Fruit fly (Drosophila melanogaster) whole organism, embryonic: ENCODE results near the gene pico.
A peak's percentile ranks its signal among the peaks of the same experiment; 100 is the strongest.

Source experiments
- Ada2b ChIP-seq: fragments of 200-800 bp; sonication (Bioruptor generic); IDR thresholded peaks from 2 replicates; pipeline ENCODE4 v1.3.6; 2022; ENCODE audit warnings: missing biosample characterization, missing genetic modification characterization
- Atf6 ChIP-seq: fragments of 200-800 bp; sonication (Bioruptor generic); IDR thresholded peaks from 2 replicates; pipeline ENCODE4 v1.3.6; 2022; ENCODE audit warnings: missing biosample characterization, missing genetic modification characterization
- CG11085 ChIP-seq: fragments of 200-800 bp; sonication (Bioruptor generic); IDR thresholded peaks from 2 replicates; pipeline ENCODE4 v1.3.6; 2022; ENCODE audit warnings: missing biosample characterization, missing genetic modification characterization
- CG11247 ChIP-seq: fragments of 200-800 bp; sonication (Bioruptor generic); IDR thresholded peaks from 2 replicates; pipeline ENCODE4 v1.3.6; 2022; ENCODE audit warnings: missing biosample characterization, missing genetic modification characterization
- CG11560 ChIP-seq: fragments of 200-800 bp; sonication (Bioruptor generic); IDR thresholded peaks from 3 replicates; pipeline ENCODE4 v1.3.6; 2022; ENCODE audit warnings: missing biosample characterization, missing genetic modification characterization
- CG11696 ChIP-seq: fragments of 200-800 bp; sonication (Bioruptor generic); IDR thresholded peaks from 2 replicates; pipeline ENCODE4 v1.3.6; 2022; ENCODE audit warnings: missing biosample characterization, missing genetic modification characterization
- CG12391 ChIP-seq: fragments of 200-800 bp; sonication (Bioruptor generic); optimal IDR thresholded peaks from 3 replicates; lab custom pipeline; 2018; ENCODE audit warnings: missing biosample characterization, mild to moderate bottlenecking, missing genetic modification characterization, moderate library complexity
- CG15601 ChIP-seq: fragments of 200-800 bp; sonication (Bioruptor generic); optimal IDR thresholded peaks from 3 replicates; lab custom pipeline; 2019; ENCODE audit warnings: missing biosample characterization, mild to moderate bottlenecking, missing genetic modification characterization, moderate library complexity
- CG17802 ChIP-seq: fragments of 200-800 bp; sonication (Bioruptor generic); optimal IDR thresholded peaks from 2 replicates; lab custom pipeline; 2018; ENCODE audit warnings: missing biosample characterization, mild to moderate bottlenecking, missing genetic modification characterization, moderate library complexity
- CG2120 ChIP-seq: fragments of 200-800 bp; sonication (Bioruptor generic); optimal IDR thresholded peaks from 3 replicates; lab custom pipeline; 2016; ENCODE audit warnings: missing biosample characterization, missing genetic modification characterization
- CG2202 ChIP-seq: fragments of 200-800 bp; sonication (Bioruptor generic); optimal IDR thresholded peaks from 2 replicates; lab custom pipeline; 2018; ENCODE audit warnings: missing biosample characterization, mild to moderate bottlenecking, missing genetic modification characterization
- CG32772 ChIP-seq: fragments of 200-800 bp; sonication (Bioruptor generic); IDR thresholded peaks from 2 replicates; pipeline ENCODE4 v1.3.6; 2022; ENCODE audit warnings: missing biosample characterization, missing genetic modification characterization
- CG3281 ChIP-seq: fragments of 200-800 bp; sonication (Bioruptor generic); optimal IDR thresholded peaks from 3 replicates; lab custom pipeline; 2017; ENCODE audit warnings: missing biosample characterization, mild to moderate bottlenecking, missing genetic modification characterization
- CG33213 ChIP-seq: fragments of 200-800 bp; sonication (Bioruptor generic); optimal IDR thresholded peaks from 3 replicates; lab custom pipeline; 2016; ENCODE audit warnings: missing biosample characterization, missing genetic modification characterization
- CG34224 ChIP-seq: fragments of 200-800 bp; sonication (Bioruptor generic); IDR thresholded peaks from 3 replicates; pipeline ENCODE4 v1.3.6; 2022; ENCODE audit warnings: missing biosample characterization, missing genetic modification characterization; ENCODE audit not compliant: partially characterized antibody
- CG3838 ChIP-seq: fragments of 200-800 bp; sonication (Bioruptor generic); optimal IDR thresholded peaks from 3 replicates; lab custom pipeline; 2016; ENCODE audit warnings: missing biosample characterization, missing genetic modification characterization
- CG3995 ChIP-seq: fragments of 200-800 bp; sonication (Bioruptor generic); optimal IDR thresholded peaks from 3 replicates; lab custom pipeline; 2016; ENCODE audit warnings: missing biosample characterization, missing genetic modification characterization
- CG4424 ChIP-seq: fragments of 200-800 bp; sonication (Bioruptor generic); optimal IDR thresholded peaks from 3 replicates; lab custom pipeline; 2016; ENCODE audit warnings: missing biosample characterization, missing genetic modification characterization
- CG5245 ChIP-seq: fragments of 200-800 bp; sonication (Bioruptor generic); optimal IDR thresholded peaks from 3 replicates; lab custom pipeline; 2016; ENCODE audit warnings: missing biosample characterization, missing genetic modification characterization
- CG6854 ChIP-seq: fragments of 200-800 bp; sonication (Bioruptor generic); optimal IDR thresholded peaks from 3 replicates; lab custom pipeline; 2017; ENCODE audit warnings: missing biosample characterization, mild to moderate bottlenecking, missing genetic modification characterization
- CG7745 ChIP-seq: fragments of 200-800 bp; sonication (Bioruptor generic); optimal IDR thresholded peaks from 2 replicates; lab custom pipeline; 2018; ENCODE audit warnings: missing biosample characterization, mild to moderate bottlenecking, missing genetic modification characterization, moderate library complexity
- CG7786 ChIP-seq: fragments of 200-800 bp; sonication (Bioruptor generic); optimal IDR thresholded peaks from 2 replicates; lab custom pipeline; 2016; ENCODE audit warnings: missing biosample characterization, missing genetic modification characterization
- CG8388 ChIP-seq: fragments of 200-800 bp; sonication (Bioruptor generic); optimal IDR thresholded peaks from 2 replicates; lab custom pipeline; 2019; ENCODE audit warnings: missing biosample characterization, mild to moderate bottlenecking, missing genetic modification characterization, moderate library complexity
- CG9437 ChIP-seq: fragments of 200-800 bp; sonication (Bioruptor generic); optimal IDR thresholded peaks from 2 replicates; lab custom pipeline; 2018; ENCODE audit warnings: missing biosample characterization, mild to moderate bottlenecking, missing genetic modification characterization
- CG9876 ChIP-seq: fragments of 200-800 bp; sonication (Bioruptor generic); optimal IDR thresholded peaks from 2 replicates; lab custom pipeline; 2016; ENCODE audit warnings: missing biosample characterization, missing genetic modification characterization
- CrebB ChIP-seq: fragments of 200-800 bp; sonication (Bioruptor generic); optimal IDR thresholded peaks from 3 replicates; lab custom pipeline; 2018; ENCODE audit warnings: missing biosample characterization, mild to moderate bottlenecking, missing genetic modification characterization
- Deaf1 ChIP-seq: fragments of 200-800 bp; optimal IDR thresholded peaks from 3 replicates; lab custom pipeline; 2019; ENCODE audit warnings: missing biosample characterization, mild to moderate bottlenecking, missing genetic modification characterization, moderate library complexity
- E2f1 ChIP-seq: fragments of 200-800 bp; sonication (Bioruptor generic); IDR thresholded peaks from 2 replicates; pipeline ENCODE4 v1.3.6; 2022; ENCODE audit warnings: missing biosample characterization, missing genetic modification characterization
- Ets65A ChIP-seq: fragments of 200-800 bp; sonication (Bioruptor generic); peaks from one replicate; lab custom pipeline; 2016; ENCODE audit warnings: missing biosample characterization, missing genetic modification characterization
- NFAT ChIP-seq: fragments of 200-800 bp; sonication (Bioruptor generic); IDR thresholded peaks from 2 replicates; pipeline ENCODE4 v1.3.6; 2022; ENCODE audit warnings: missing biosample characterization, missing genetic modification characterization
- Nf-YA ChIP-seq: fragments of 200-800 bp; sonication (Bioruptor generic); IDR thresholded peaks from 2 replicates; pipeline ENCODE4 v1.3.6; 2022; ENCODE audit warnings: missing biosample characterization, missing genetic modification characterization
- NfI ChIP-seq: fragments of 200-800 bp; sonication (Bioruptor generic); optimal IDR thresholded peaks from 3 replicates; lab custom pipeline; 2018; ENCODE audit warnings: missing biosample characterization, mild to moderate bottlenecking, missing genetic modification characterization, moderate library complexity
- Ptx1 ChIP-seq: fragments of 200-800 bp; sonication (Bioruptor generic); IDR thresholded peaks from 2 replicates; pipeline ENCODE4 v1.3.6; 2022; ENCODE audit warnings: missing biosample characterization, missing genetic modification characterization
- Scr ChIP-seq: fragments of 200-800 bp; sonication (Bioruptor generic); IDR thresholded peaks from 2 replicates; pipeline ENCODE4 v1.3.6; 2022; ENCODE audit warnings: missing biosample characterization, missing genetic modification characterization; ENCODE audit not compliant: partially characterized antibody
- Tbp ChIP-seq: fragments of >200 bp; optimal IDR thresholded peaks from 2 replicates; lab custom pipeline; 2018; ENCODE audit warnings: missing biosample characterization, missing genetic modification characterization
- ab ChIP-seq: fragments of 200-800 bp; sonication (Bioruptor generic); optimal IDR thresholded peaks from 2 replicates; lab custom pipeline; 2016; ENCODE audit warnings: missing biosample characterization, missing genetic modification characterization
- ase ChIP-seq: fragments of 200-800 bp; sonication (Bioruptor generic); IDR thresholded peaks from 3 replicates; pipeline ENCODE4 v1.3.6; 2022; ENCODE audit warnings: missing biosample characterization, missing genetic modification characterization
- cas ChIP-seq: fragments of 200-800 bp; sonication (Bioruptor generic); IDR thresholded peaks from 2 replicates; pipeline ENCODE4 v1.3.6; 2022; ENCODE audit warnings: missing biosample characterization, missing genetic modification characterization
- crp ChIP-seq, 2 experiments: fragments of 200-800 bp; sonication (Bioruptor generic); optimal IDR thresholded peaks; 2 replicates in 1 of 2; 3 replicates in 1 of 2; lab custom pipeline; 2017; ENCODE audit warnings: missing biosample characterization in 2 of 2, missing genetic modification characterization in 2 of 2, mild to moderate bottlenecking in 1 of 2, moderate library complexity in 1 of 2
- dm ChIP-seq: fragments of 200-800 bp; sonication (Bioruptor generic); optimal IDR thresholded peaks from 3 replicates; lab custom pipeline; 2016; ENCODE audit warnings: missing biosample characterization, missing genetic modification characterization
- fd96Cb ChIP-seq: fragments of 200-800 bp; sonication (Bioruptor generic); optimal IDR thresholded peaks from 2 replicates; lab custom pipeline; 2018; ENCODE audit warnings: missing biosample characterization, mild to moderate bottlenecking, missing genetic modification characterization, moderate library complexity
- p53 ChIP-seq: fragments of 200-800 bp; sonication (Bioruptor generic); optimal IDR thresholded peaks from 2 replicates; lab custom pipeline; 2016; ENCODE audit warnings: missing biosample characterization, missing genetic modification characterization
- peb ChIP-seq: fragments of 200-800 bp; sonication (Bioruptor generic); IDR thresholded peaks from 2 replicates; pipeline ENCODE4 v1.3.6; 2022; ENCODE audit warnings: missing biosample characterization, missing genetic modification characterization
- row ChIP-seq: fragments of 200-800 bp; sonication (Bioruptor generic); IDR thresholded peaks from 3 replicates; pipeline ENCODE4 v1.3.6; 2022; ENCODE audit warnings: missing biosample characterization, missing genetic modification characterization
- salm ChIP-seq: fragments of 200-800 bp; sonication (Bioruptor generic); optimal IDR thresholded peaks from 2 replicates; lab custom pipeline; 2018; ENCODE audit warnings: missing biosample characterization, mild to moderate bottlenecking, missing genetic modification characterization
- sc ChIP-seq, 3 experiments: fragments of >200 bp in 2 of 3; fragments of 200-800 bp in 1 of 3; sonication (Bioruptor generic) in 1 of 3; optimal IDR thresholded peaks; 2 replicates in 2 of 3; 3 replicates in 1 of 3; lab custom pipeline; 2017; ENCODE audit warnings: mild to moderate bottlenecking in 1 of 3, missing biosample characterization in 1 of 3, missing genetic modification characterization in 1 of 3, missing genetic modification reagents in 1 of 3
- seq ChIP-seq: fragments of 200-800 bp; sonication (Bioruptor generic); IDR thresholded peaks from 2 replicates; pipeline ENCODE4 v1.3.6; 2022; ENCODE audit warnings: missing biosample characterization, missing genetic modification characterization
- sob ChIP-seq: fragments of 200-800 bp; sonication (Bioruptor generic); IDR thresholded peaks from 2 replicates; pipeline ENCODE4 v1.3.6; 2022; ENCODE audit warnings: missing biosample characterization, missing genetic modification characterization
- twi ChIP-seq: fragments of 200-800 bp; optimal IDR thresholded peaks from 2 replicates; lab custom pipeline; 2019; ENCODE audit warnings: missing biosample characterization, mild to moderate bottlenecking, missing genetic modification characterization, moderate library complexity
- usp ChIP-seq: fragments of >200 bp; optimal IDR thresholded peaks from 2 replicates; lab custom pipeline; 2017; ENCODE audit warnings: missing biosample characterization, missing genetic modification characterization

pico gene

DNA sequence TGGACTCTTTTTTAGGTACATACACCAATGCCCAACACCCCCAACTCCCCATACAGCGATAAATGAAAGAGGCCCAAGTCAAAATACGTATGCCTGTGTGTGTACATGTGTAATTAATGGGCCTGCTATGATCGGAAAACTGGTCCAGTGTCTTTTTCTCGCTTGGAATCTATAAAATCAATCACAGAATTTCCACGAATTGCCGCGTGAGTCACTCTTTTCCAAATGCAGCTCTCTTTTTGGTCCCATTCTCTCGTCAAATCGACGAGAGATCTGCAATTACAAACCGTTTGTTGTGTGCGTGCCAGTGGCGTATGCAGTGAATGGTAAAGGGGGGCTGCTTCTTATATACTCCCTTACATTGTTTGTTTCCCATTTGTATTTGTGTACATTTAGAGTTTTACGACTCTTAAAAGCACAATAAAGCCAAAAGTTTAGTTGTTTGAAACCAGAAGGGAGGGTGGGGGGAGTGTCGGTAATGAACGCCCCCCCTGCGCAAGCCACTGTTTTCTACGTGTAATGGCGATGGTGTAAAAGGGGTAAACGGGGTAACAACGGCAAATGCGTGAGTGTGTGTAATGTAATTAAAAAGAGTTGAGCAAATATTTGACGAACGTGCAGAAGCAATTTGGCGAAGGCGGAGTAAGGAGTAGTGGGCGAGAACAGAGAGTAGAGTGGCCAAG is 5.0 kb downstream of the pico start (continued):
- TF ChIP-seq CG12391 (tag; lab: Kevin White, UChicago), result peak; percentile 94
- TF ChIP-seq cas (GFP tag; lab: Robert Waterston, UW), result peak; percentile 89
- peak; percentile 93 for TF ChIP-seq Ada2b (GFP tag; lab: Robert Waterston, UW)
- TF ChIP-seq ab (GFP tag; lab: Kevin White, UChicago), result peak; percentile 84
- peak; percentile 91 for TF ChIP-seq ase (GFP tag; lab: Robert Waterston, UW)
- peak; percentile 96 for TF ChIP-seq CG32772 (GFP tag; lab: Robert Waterston, UW)
- TF ChIP-seq Ptx1 (GFP tag; lab: Robert Waterston, UW), result peak; percentile 97
- peak; percentile 47 for TF ChIP-seq CG3995 (GFP tag; lab: Kevin White, UChicago)
- peak; percentile 96 for TF ChIP-seq fd96Cb (tag; lab: Kevin White, UChicago)
- TF ChIP-seq CG2202 (tag; lab: Kevin White, UChicago), result peak; percentile 91
- peak; percentile 98 for TF ChIP-seq row (GFP tag; lab: Robert Waterston, UW)
- TF ChIP-seq p53 (GFP tag; lab: Kevin White, UChicago), result peak; percentile 89
- TF ChIP-seq Ets65A (GFP tag; lab: Kevin White, UChicago), result peak; percentile 99
- TF ChIP-seq CG11247 (GFP tag; lab: Robert Waterston, UW), result peak; percentile 91
- peak; percentile 88 for TF ChIP-seq CG3281
- peak; percentile 93 for TF ChIP-seq peb (GFP tag; lab: Robert Waterston, UW)
- TF ChIP-seq dm (GFP tag; lab: Kevin White, UChicago), result peak; percentile 87
- TF ChIP-seq CG9876 (GFP tag; lab: Kevin White, UChicago), result peak; percentile 93
- no peak for TF ChIP-seq CG34224 (GFP tag; lab: Robert Waterston, UW)
- peak; percentile 91 for TF ChIP-seq CG8388
- peak; percentile 94 for TF ChIP-seq CG5245 (GFP tag; lab: Kevin White, UChicago)
- peak; percentile 86 for TF ChIP-seq CG9437 (GFP tag; lab: Kevin White, UChicago)
- peak; percentile 90 for TF ChIP-seq CG15601 (tag; lab: Kevin White, UChicago)
- TF ChIP-seq seq (GFP tag; lab: Robert Waterston, UW), result peak; percentile 93
- no peak for TF ChIP-seq CG7745 (tag; lab: Kevin White, UChicago)
- peak; percentile 93 for TF ChIP-seq sob (GFP tag; lab: Robert Waterston, UW)
- peak; percentile 82 for TF ChIP-seq CG11696
- peak; percentile 92 for TF ChIP-seq NfI (GFP tag; lab: Kevin White, UChicago)
- TF ChIP-seq sc (optimal IDR thresholded peaks at IDR 0.05; lab: Kevin White, UChicago), result no peak
- peak; percentile 84 for TF ChIP-seq sc (GFP tag; optimal IDR thresholded peaks at IDR 0.05; lab: Kevin White, UChicago)
- TF ChIP-seq Atf6 (GFP tag; lab: Robert Waterston, UW), result peak; percentile 91
- TF ChIP-seq CG2120, result peak; percentile 91
- no peak for TF ChIP-seq usp (GFP tag; lab: Kevin White, UChicago)
- TF ChIP-seq crp (GFP tag; optimal IDR thresholded peaks at IDR 0.05; lab: Kevin White, UChicago), result peak in 1 of 2 experiments; percentile 57
- TF ChIP-seq NFAT (GFP tag; lab: Robert Waterston, UW), result peak; percentile 86
- peak; percentile 94 for TF ChIP-seq CG7786 (GFP tag; lab: Kevin White, UChicago)
- peak; percentile 81 for TF ChIP-seq salm (tag; lab: Kevin White, UChicago)
- TF ChIP-seq CG4424 (GFP tag; lab: Kevin White, UChicago), result peak; percentile 92
- no peak for TF ChIP-seq Scr
- TF ChIP-seq CG33213, result peak; percentile 86
- peak; percentile 78 for TF ChIP-seq CG11085 (GFP tag; lab: Robert Waterston, UW)
- peak; percentile 94 for TF ChIP-seq E2f1
- TF ChIP-seq twi, result peak; percentile 84
- TF ChIP-seq CrebB (tag; lab: Kevin White, UChicago), result peak; percentile 85
- TF ChIP-seq CG11560 (tag; lab: Robert Waterston, UW), result peak; percentile 86
- peak; percentile 81 for TF ChIP-seq CG17802 (tag; lab: Kevin White, UChicago)
- peak; percentile 83 for TF ChIP-seq CG3838 (GFP tag; lab: Kevin White, UChicago)
- TF ChIP-seq Nf-YA, result peak; percentile 88
- no peak for TF ChIP-seq Tbp (GFP tag; lab: Kevin White, UChicago)
- peak; percentile 79 for TF ChIP-seq CG6854 (GFP tag; lab: Kevin White, UChicago)
- peak; percentile 70 for TF ChIP-seq Deaf1 (tag; lab: Kevin White, UChicago)
